Worm (Caenorhabditis elegans): Measurements from ENCODE around the gene sto-4.

DNA sequence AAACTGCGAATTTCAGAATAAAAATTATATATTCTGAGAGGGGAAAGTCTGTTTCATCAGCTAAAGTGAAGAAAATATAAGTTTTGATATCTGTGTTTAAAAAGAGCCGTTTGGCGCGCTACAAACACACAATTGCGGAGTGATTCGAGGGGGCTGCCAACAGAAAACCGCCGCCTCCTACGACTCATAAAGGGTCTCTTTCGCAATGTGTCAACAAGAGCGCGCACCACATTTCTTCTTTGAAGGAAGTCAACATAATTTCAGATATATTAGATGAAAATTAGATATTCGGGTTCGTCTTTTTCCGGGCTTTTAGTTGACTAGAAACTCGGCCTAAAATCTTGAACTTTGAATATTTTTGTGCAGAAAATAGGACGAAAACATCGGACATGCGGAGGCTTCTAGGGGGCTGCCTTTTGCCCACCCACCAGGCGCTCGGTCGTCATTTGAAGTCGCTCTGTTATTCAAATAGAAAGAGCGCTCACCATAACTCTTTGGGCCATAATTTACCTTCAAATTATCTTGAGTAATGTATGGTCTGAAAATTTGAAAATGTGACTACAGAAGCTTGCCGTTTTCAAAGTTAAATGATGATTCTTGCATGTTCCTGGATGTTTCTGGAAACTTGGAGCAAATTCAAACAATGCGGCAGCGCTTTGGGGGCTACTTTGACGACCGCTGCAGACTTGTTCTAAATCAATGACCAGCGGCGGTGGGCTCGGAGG is 38.0 kb upstream of the sto-4 start:
- peak; percentile 89 for TF ChIP-seq sox-4 (tag; optimal IDR thresholded peaks at IDR 0.05)
- TF ChIP-seq elt-3 (tag; optimal IDR thresholded peaks at IDR 0.05): peak in 4 of 6 experiments; percentile 17 to 94 (median 60)
- TF ChIP-seq fkh-10 (GFP tag; optimal IDR thresholded peaks at IDR 0.05): peak; percentile 78
- peak; percentile 15 for TF ChIP-seq skn-1 (tag; optimal IDR thresholded peaks at IDR 0.05)
- TF ChIP-seq ztf-4 (tag; optimal IDR thresholded peaks at IDR 0.05): peak; percentile 76
- TF ChIP-seq ztf-11 (tag; optimal IDR thresholded peaks at IDR 0.05): peak; percentile 82 to 90
- TF ChIP-seq nhr-237 (tag; optimal IDR thresholded peaks at IDR 0.05): peak; percentile 76
- no peak for TF ChIP-seq ama-1 (optimal IDR thresholded peaks at IDR 0.05)
- peak; percentile 10 for TF ChIP-seq lin-15B (tag; optimal IDR thresholded peaks at IDR 0.05)
- peak; percentile 46 for TF ChIP-seq C16A3.4 (tag; optimal IDR thresholded peaks at IDR 0.05)
- TF ChIP-seq dsc-1 (tag; optimal IDR thresholded peaks at IDR 0.05): peak; percentile 99
- peak; percentile 43 for TF ChIP-seq aly-2 (tag; optimal IDR thresholded peaks at IDR 0.05)
- no peak for TF ChIP-seq nhr-12 (tag; optimal IDR thresholded peaks at IDR 0.05)

Measured in whole organism, L1 larva.